Worm (Caenorhabditis elegans) whole organism, L4 larva: ENCODE measurements around the gene Y53G8AM.8.

Experiments
- R02D3.7 ChIP-seq: fragments of 150-350 bp; sonication (generic microtip); optimal IDR thresholded peaks from 3 replicates; lab custom pipeline; 2014; ENCODE audit warnings: missing biosample characterization, missing genetic modification characterization
- lin-39 ChIP-seq: fragments of 150-350 bp; optimal IDR thresholded peaks from 2 replicates; lab custom pipeline; 2014; ENCODE audit warnings: missing biosample characterization, missing genetic modification reagents, missing genetic modification characterization
- nhr-102 ChIP-seq: sonication (generic microtip); optimal IDR thresholded peaks from 2 replicates; lab custom pipeline; 2016; ENCODE audit warnings: mild to moderate bottlenecking, missing genetic modification characterization, moderate library complexity, missing compliant biosample characterization
- nhr-237 ChIP-seq: sonication (generic microtip); optimal IDR thresholded peaks from 2 replicates; lab custom pipeline; 2017; ENCODE audit warnings: missing biosample characterization, missing genetic modification characterization
- rbr-2 ChIP-seq: sonication (generic microtip); optimal IDR thresholded peaks from 2 replicates; lab custom pipeline; 2016; ENCODE audit warnings: missing genotype, missing genetic modification characterization, missing compliant biosample characterization
- set-16 ChIP-seq: fragments of 200-800 bp; sonication (Bioruptor generic); IDR thresholded peaks from 2 replicates; pipeline ENCODE4 v1.3.6; 2022; ENCODE audit warnings: missing genetic modification reagents, missing genetic modification characterization, missing compliant biosample characterization
- unc-62 ChIP-seq, 3 experiments: fragments of 150-350 bp in 1 of 3; sonication (generic microtip); optimal IDR thresholded peaks in 2 of 3; peaks in 1 of 3; 1 replicate in 1 of 3; 2 replicates in 2 of 3; lab custom pipeline; 2014 to 2017; ENCODE audit warnings: missing biosample characterization in 3 of 3, missing genetic modification characterization in 3 of 3, missing genetic modification reagents in 3 of 3, missing genotype in 1 of 3
- zag-1 ChIP-seq: fragments of 150-350 bp; optimal IDR thresholded peaks from 2 replicates; lab custom pipeline; 2014; ENCODE audit warnings: missing biosample characterization, missing genetic modification characterization
- zip-2 ChIP-seq: fragments of 150-350 bp; optimal IDR thresholded peaks from 2 replicates; lab custom pipeline; 2014; ENCODE audit warnings: missing biosample characterization, missing genetic modification characterization

Y53G8AM.8 gene

DNA sequence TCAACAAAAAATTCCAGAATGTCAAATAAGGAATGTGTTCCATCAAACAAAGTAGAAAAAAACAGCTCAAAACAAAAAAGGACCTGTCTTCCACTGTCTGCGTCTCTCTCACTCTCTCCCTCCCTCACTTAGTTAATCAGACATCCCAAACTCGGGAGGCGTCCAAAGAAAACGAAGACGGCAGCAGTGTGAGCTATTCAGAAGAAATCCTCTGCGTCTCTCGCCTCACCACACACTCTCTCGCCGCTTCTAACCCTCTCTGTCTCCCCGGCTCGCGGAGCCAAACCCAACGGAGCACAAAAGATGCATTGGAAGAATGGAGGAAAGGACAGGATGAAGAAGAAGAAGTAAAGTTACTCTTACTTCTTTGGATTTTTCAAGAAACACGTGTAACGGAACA is 58.2 kb downstream of the Y53G8AM.8 start (continued):
- TF ChIP-seq unc-62 (GFP tag; optimal IDR thresholded peaks at IDR 0.05 in 1 of 2; lab: Kevin White, UChicago) (peak in 1 of 2 experiments; percentile 64), unc-62 (tag; optimal IDR thresholded peaks at IDR 0.05; lab: Kevin White, UChicago) (no peak), rbr-2 (tag; lab: Kevin White, UChicago) (peak; percentile 58), lin-39 (no peak), nhr-237 (tag; lab: Kevin White, UChicago) (no peak)

- TF ChIP-seq R02D3.7 (tag; lab: Kevin White, UChicago): no peak
- no peak for TF ChIP-seq zip-2 (tag; lab: Kevin White, UChicago)
- TF ChIP-seq nhr-102: no peak
- no peak for TF ChIP-seq set-16 (GFP tag; lab: Robert Waterston, UW)
- TF ChIP-seq zag-1 (tag; lab: Kevin White, UChicago): no peak
These were observed 59.5 kb downstream of the Y53G8AM.8 start, which contains the start of gene frm-8 for ce11 chrIII:3219050-3219449. TSS of gene frm-8 (minus strand) at chrIII:3219150.
